Worm (Caenorhabditis elegans): ENCODE results near the gene C10G8.2.

DNA sequence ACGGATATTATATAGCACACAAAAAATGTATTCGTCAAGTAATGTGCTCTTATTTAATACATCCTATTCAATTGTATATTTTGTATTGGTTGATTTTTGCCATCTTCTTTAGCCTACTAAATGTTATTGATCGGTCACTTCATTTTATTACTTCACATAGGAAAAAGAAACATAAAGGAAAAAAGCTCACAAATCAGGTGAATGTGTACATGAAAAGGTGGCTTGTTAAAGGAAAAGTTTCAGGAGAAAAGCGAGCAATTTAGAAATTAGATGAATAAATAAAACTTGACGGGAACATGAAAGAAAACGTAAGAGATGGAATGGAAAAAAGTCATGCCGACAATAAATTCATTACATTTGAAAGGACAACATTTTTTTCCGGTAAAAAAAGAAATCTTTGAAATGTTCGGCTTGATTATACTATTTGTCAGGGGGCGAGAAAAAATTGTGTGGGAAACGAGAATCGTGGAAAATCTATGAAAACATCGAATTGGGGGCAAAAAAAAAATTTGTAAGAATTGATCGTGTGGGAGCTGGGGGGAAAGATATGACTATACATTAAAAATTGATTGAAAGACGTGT is 38.7 kb upstream of the C10G8.2 start:
- TF ChIP-seq klf-2 (GFP tag; conservative IDR thresholded peaks at IDR 0.05): no peak
- TF ChIP-seq T22C8.4 (GFP tag; IDR thresholded peaks at IDR 0.05): no peak
- TF ChIP-seq flt-1 (GFP tag; IDR thresholded peaks at IDR 0.05): no peak
- no peak for TF ChIP-seq ref-1 (GFP tag; conservative IDR thresholded peaks at IDR 0.05)
- TF ChIP-seq ztf-29 (GFP tag; IDR thresholded peaks at IDR 0.05): no peak
- no peak for TF ChIP-seq tab-1 (GFP tag; IDR thresholded peaks at IDR 0.05)
- no peak for TF ChIP-seq cog-1 (tag; optimal IDR thresholded peaks at IDR 0.05)
- TF ChIP-seq ztf-23 (GFP tag; IDR thresholded peaks at IDR 0.05): no peak
- no peak for TF ChIP-seq med-1 (GFP tag; optimal IDR thresholded peaks at IDR 0.05; ENCODE audit: insufficient read depth)
